Worm (Caenorhabditis elegans) whole organism, L4/young adult: ENCODE data around the gene cah-3.
"Not testable (repeated sequence)": the region's sequence is repeated elsewhere in the genome, so short reads cannot be mapped to it uniquely, and the experiment has no call there.

Source experiments
- W03F9.2 ChIP-seq: fragments of 150-350 bp; optimal IDR thresholded peaks from 2 replicates; lab custom pipeline; 2014; ENCODE audit warnings: missing biosample characterization, missing genetic modification characterization
- dao-5 ChIP-seq: sonication (generic microtip); optimal IDR thresholded peaks from 2 replicates; lab custom pipeline; 2016; ENCODE audit warnings: missing genotype, missing genetic modification characterization, moderate library complexity, missing compliant biosample characterization
- him-1 ChIP-seq: sonication (generic microtip); optimal IDR thresholded peaks from 2 replicates; lab custom pipeline; 2016; ENCODE audit warnings: missing genotype, missing genetic modification reagents, missing genetic modification characterization, missing compliant biosample characterization

The cah-3 gene

DNA sequence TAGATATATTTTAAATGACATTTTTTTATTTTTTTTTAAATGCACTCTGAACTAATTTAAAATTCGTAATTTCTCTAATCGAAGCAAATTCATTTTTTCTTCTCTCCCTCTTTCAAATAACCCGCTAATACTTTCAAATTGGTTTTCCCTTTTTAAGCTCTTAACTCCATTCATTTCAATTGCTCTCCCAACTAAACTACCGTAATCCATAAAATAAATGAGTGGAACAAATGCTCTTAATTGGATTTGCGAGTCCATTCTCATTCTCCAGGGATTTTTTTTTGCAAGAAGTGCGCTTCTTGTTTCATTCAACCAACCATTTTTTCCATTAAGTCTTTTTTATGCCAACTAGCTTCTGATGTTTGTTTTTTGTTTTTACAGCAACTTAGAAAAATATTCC lies 6.3 kb upstream of the cah-3 start:
- TF ChIP-seq dao-5 (tag; lab: Kevin White, UChicago) (no peak), him-1 (tag; lab: Kevin White, UChicago) (no peak), W03F9.2 (tag; lab: Kevin White, UChicago) (no peak)

DNA sequence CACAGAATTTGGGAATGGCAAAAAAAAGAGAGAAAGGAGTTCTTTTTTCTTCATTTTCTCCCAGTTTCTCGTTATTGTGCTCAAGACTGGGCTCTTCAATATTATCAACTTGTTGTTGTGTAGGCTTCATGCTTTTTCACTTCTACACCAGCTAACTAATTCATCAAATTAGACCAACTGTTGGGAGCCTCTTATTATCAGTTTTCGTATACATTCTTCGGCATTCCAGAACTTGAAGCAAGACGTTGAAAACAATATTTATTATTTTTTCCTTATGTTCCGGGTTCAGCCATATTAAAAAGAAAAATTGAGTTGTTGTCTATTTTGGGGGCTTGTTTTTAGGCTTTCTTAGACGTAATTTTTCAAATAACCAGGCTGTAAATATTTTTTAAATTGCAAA lies 4.3 kb upstream of the cah-3 start:
- no peak for TF ChIP-seq dao-5 (tag; lab: Kevin White, UChicago)
- TF ChIP-seq him-1 (tag; lab: Kevin White, UChicago) = no peak
- no peak for TF ChIP-seq W03F9.2 (tag; lab: Kevin White, UChicago)

DNA sequence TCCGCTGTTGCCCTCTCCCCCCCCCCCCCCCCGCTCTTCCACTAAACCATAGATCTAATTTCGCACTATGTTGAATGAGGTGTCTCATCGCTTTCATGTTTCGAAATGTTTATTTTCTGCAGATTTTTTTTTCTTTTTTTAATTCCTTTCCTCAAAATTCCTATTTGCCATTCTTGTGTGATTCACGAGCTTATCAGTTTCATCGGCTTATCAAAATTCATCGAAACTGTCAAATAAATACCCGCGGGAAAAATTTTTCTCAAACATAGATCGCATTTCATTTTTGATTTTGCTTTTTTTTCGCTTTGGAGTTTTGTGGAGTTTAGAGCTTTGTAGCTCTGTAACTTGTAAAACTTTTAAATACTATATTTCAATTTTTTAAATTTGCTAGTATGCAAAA lies 3.2 kb upstream of the cah-3 start:
- TF ChIP-seq W03F9.2 (tag; lab: Kevin White, UChicago) (no peak), him-1 (tag; lab: Kevin White, UChicago) (no peak), dao-5 (tag; lab: Kevin White, UChicago) (no peak)

DNA sequence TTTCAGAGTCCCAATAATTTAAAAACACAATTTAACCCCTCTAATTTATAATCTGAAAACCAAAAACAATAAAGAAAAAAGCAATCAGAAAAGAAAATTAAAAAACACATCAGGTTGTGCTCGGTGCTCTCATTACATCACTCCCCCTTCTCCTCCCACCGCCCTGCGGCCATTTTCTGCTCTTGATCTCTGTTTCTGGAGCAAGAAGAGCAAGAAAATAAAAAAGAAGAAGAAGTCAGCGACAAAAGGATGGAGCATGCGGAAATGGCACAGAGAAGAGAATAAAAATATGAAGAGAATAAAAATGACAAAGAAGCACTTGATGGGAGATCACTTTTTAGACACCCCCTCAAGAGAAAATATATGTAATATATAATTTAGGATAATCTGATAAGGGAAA lies 2.6 kb upstream of the cah-3 start:
- TF ChIP-seq dao-5 (tag; lab: Kevin White, UChicago) (no peak), W03F9.2 (tag; lab: Kevin White, UChicago) (peak; percentile 4)

DNA sequence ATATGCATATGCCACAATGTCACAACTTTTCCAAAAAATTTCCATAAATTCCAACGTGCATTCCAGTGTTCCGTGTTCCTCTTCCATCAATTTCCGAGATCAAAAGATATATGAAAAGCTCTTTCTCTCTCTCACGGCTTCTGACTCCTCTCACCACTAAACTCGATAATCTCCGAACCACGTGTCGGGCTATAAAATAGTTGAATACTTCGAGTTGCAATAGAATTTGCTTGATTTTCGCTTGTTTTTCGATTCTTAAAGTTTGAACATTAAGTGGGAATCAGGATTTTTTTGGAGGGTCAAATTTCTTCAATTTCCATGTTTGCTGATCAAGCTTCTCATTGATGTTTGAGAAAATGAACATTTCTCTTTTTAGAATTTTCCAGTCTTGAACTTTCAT lies 2.0 kb upstream of the cah-3 start:
- no peak for TF ChIP-seq him-1 (tag; lab: Kevin White, UChicago)
- no peak for TF ChIP-seq W03F9.2 (tag; lab: Kevin White, UChicago)
- no peak for TF ChIP-seq dao-5 (tag; lab: Kevin White, UChicago)

DNA sequence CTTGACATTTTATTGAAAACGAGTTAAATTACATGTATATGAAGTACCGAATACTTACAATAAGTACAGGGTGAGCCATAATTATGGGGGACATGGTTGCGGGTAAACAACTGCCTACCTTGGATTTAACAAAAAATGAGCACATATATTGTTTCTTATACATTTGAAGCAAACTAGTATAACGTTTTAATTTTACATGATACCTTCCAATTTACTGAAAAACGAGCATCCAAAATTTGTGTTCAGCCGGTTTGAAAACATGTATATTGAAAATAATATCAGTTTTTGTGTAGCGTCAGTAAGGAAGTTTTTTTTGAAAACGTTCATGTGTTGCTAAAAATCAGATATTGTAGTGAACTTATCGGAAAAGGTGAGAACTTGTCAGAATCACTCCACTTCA lies 3.5 kb downstream of the cah-3 start:
- TF ChIP-seq him-1 (tag; lab: Kevin White, UChicago) (no peak), W03F9.2 (tag; lab: Kevin White, UChicago) (no peak), dao-5 (tag; lab: Kevin White, UChicago) (no peak)

DNA sequence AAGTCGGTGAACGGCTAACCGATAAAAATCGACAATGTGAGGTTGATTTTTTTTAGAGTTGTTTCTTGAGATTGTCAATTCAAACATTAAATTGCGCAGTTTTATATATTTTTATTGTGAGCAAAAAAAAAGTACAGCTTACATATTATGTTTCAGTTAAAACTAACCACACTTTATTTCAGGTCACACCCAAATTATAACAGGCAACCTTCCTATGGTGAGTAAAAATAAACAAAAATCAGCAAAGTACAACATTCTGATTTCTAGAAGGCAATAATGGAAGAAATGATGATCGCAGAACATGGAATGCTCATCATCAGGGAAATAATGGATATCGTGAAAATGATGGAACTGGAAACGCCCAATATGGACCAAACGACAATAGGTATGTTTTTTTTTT lies 7.3 kb downstream of the cah-3 start, which contains the start of gene K05G3.2:
K05G3.2 (plus strand) TSS at position 301 of the 400 bp plus-strand sequence.
- TF ChIP-seq dao-5 (tag; lab: Kevin White, UChicago) = no peak
- TF ChIP-seq him-1 (tag; lab: Kevin White, UChicago) = no peak

DNA sequence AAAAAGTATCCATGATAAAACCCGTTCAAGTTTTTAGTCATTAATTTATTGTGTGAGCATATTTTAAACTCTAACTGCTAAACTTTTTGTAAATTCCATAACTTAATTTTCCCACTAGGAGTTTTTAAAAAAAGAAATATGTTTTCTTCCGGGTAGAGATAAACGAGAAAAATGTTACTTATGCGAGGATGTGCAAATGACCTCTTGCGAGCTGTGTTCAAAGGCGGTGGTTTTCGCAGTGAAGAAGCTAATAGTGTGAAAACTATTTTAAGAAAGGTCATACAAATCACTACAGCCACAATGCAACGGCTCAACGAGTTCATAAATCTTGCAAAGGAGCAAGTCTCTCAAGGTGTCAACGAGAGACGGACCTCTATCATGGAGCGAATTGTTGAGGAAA lies 13.8 kb downstream of the cah-3 start, which contains the start of gene K05G3.1:
K05G3.1 (plus strand) TSS at position 301 of the 400 bp plus-strand sequence.
- no peak for TF ChIP-seq W03F9.2 (tag; lab: Kevin White, UChicago)
- no peak for TF ChIP-seq dao-5 (tag; lab: Kevin White, UChicago)
- no peak for TF ChIP-seq him-1 (tag; lab: Kevin White, UChicago)

DNA sequence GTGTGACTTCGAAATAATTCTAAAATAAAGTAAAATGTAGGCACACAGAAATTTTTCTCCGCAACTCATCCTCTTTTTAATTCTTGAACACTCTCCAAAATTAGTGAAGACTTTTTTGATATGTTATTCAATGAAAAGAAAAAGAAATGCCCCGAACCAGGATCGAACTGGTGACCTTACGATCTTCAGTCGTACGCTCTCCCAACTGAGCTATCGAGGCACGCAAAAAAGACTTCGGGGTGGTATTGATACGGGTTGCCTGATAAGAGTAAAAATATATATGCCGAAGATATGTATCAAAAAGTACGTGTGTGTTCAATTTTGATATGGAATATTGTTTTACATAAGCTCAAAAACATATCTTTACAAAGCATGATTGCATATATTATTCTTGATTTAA lies 15.7 kb downstream of the cah-3 start:
- TF ChIP-seq W03F9.2 (tag; lab: Kevin White, UChicago) (no peak), him-1 (tag; lab: Kevin White, UChicago) (no peak), dao-5 (tag; lab: Kevin White, UChicago) (no peak)

DNA sequence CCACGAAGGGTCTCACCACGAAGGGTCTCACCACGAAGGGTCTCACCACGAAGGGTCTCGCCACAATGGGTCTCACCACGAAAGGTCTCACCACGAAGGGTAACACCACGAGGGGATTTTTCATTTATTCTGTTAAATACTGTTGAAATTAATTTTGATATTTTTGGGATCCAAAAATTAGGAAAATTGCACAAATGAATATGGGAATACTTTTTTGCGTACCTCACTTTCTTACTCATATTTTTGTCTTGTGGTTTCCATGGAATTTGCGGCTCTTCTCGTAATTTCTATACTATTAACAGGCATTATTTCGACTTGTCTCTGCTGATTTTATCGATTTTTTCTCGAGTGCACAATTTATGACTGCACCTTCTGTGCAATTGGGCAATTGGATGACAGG lies 18.1 kb downstream of the cah-3 start, which contains the start of gene T25D1.3:
T25D1.3 (plus strand) TSS at position 301 of the 400 bp plus-strand sequence.
- TF ChIP-seq dao-5 (tag; lab: Kevin White, UChicago) = no peak
- no peak for TF ChIP-seq W03F9.2 (tag; lab: Kevin White, UChicago)
- no peak for TF ChIP-seq him-1 (tag; lab: Kevin White, UChicago)

DNA sequence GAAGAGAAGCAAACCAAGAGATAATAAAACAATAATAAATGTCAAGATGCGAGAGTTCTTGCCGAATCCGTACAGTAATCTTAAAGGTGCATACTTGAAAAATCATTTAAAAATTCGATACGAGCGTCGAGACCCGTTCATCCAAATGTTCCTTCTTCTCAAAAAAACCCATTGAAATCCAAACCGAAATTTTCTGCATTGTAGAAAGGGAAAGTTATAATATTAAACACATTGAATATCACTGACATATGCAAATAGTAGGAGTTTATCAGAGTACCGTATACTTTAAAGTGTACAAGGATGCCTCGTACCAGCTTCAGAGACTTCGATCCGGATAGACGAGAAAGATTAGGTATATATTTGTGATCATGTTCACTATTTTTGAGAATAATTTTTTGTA lies 28.0 kb downstream of the cah-3 start, which contains the start of gene T25D1.2:
T25D1.2 (plus strand) TSS at position 301 of the 400 bp plus-strand sequence.
- not testable (repeated sequence) for TF ChIP-seq him-1, dao-5, W03F9.2 (tag; lab: Kevin White, UChicago)

DNA sequence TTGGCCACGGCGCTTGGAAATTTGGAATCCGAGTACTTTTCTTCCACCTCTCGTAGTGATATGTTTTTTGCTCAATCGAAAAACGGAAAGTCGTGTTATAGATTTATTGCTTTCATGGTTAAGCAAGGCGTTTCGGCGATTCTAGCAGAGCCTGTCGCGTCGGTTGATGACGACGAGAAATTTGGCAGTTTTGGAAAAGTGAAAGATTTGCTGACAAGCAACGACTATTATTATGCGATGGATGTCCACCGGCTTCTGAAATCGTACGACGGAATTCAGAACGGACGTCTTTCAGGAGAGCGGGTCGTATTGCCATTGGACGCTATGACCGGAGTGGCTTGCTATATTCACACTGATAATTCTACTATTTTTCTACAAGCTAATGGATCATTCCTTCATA lies 31.5 kb downstream of the cah-3 start:
- TF ChIP-seq W03F9.2 (tag; lab: Kevin White, UChicago) (no peak), dao-5 (tag; lab: Kevin White, UChicago) (no peak), him-1 (tag; lab: Kevin White, UChicago) (no peak)

DNA sequence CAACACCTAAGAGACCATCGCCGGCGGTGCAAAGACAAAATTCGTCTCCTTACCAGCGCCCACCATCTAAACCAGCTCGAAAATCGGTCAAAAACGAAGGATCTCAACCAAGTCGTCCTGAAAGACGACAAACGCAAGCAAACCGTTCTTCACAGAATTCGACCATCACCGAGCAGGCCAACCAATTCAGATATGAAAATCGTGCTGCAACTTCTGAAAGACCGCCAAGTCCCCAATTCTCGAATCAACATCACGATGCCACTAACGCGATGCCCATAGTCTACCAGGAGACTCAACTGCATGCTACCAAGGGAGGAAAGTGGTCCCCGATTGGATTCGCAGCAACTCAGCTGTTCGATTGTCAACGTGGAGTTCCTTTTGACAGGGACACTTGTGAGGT lies 32.2 kb downstream of the cah-3 start, which contains the start of gene T25D1.1:
T25D1.1 (plus strand) TSS at position 301 of the 400 bp plus-strand sequence.
- TF ChIP-seq dao-5 (tag; lab: Kevin White, UChicago) = no peak

DNA sequence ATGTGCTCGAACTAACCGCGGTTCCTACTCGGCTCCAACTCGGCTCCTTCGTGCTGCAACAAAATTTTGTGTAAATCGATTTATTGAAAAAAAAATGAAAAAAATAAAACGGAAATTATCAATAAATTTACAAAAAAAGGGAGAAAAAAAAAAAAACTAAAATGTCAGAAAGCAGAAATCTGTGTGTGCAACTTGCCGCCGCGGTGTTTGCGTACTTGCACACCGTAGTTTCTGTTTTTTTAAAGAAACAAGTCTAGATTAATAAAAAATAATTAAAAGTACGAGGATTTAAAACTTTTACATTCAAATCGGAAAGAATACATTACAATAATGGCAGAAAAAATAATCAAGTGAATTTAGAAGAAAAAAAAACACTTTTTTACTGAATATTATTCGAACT lies 34.4 kb downstream of the cah-3 start:
- TF ChIP-seq him-1 (tag; lab: Kevin White, UChicago) = no peak
- no peak for TF ChIP-seq dao-5 (tag; lab: Kevin White, UChicago)
- no peak for TF ChIP-seq W03F9.2 (tag; lab: Kevin White, UChicago)
